Fruit fly (Drosophila melanogaster) whole organism: ENCODE measurements around the gene wdn.

Experiments used
- EcR ChIP-seq, 2 experiments: fragments of >200 bp; optimal IDR thresholded peaks; 2 replicates each; lab custom pipeline; 2017; ENCODE audit warnings: missing biosample characterization in 2 of 2, missing genetic modification characterization in 2 of 2, missing genetic modification reagents in 2 of 2
- pan ChIP-seq: fragments of >200 bp; optimal IDR thresholded peaks from 2 replicates; lab custom pipeline; 2017

dm6 chr3R:28827222-28827621 is 16.1 kb upstream of the wdn start:
- TF ChIP-seq pan (lab: Kevin White, UChicago) (no peak), EcR (GFP tag; optimal IDR thresholded peaks at IDR 0.05; lab: Kevin White, UChicago) (no peak)
